Worm (Caenorhabditis elegans) whole organism, L4 larva: ENCODE results near the gene clc-22.

Source experiments
- Y5F2A.4 ChIP-seq: fragments of 200-800 bp; sonication (Bioruptor generic); optimal IDR thresholded peaks from 2 replicates; lab custom pipeline; 2018; ENCODE audit warnings: mild to moderate bottlenecking, missing genetic modification characterization, missing compliant biosample characterization
- ces-1 ChIP-seq: fragments of 150-350 bp; sonication (generic microtip); optimal IDR thresholded peaks from 4 replicates; lab custom pipeline; 2014; ENCODE audit warnings: missing biosample characterization, missing genetic modification reagents, missing genetic modification characterization
- lin-39 ChIP-seq: fragments of 150-350 bp; optimal IDR thresholded peaks from 2 replicates; lab custom pipeline; 2014; ENCODE audit warnings: missing biosample characterization, missing genetic modification reagents, missing genetic modification characterization
- nhr-11 ChIP-seq: fragments of 150-350 bp; optimal IDR thresholded peaks from 2 replicates; lab custom pipeline; 2014; ENCODE audit warnings: missing biosample characterization, missing genetic modification characterization
- unc-62 ChIP-seq, 3 experiments: fragments of 150-350 bp in 1 of 3; sonication (generic microtip); optimal IDR thresholded peaks in 2 of 3; peaks in 1 of 3; 1 replicate in 1 of 3; 2 replicates in 2 of 3; lab custom pipeline; 2014 to 2017; ENCODE audit warnings: missing biosample characterization in 3 of 3, missing genetic modification characterization in 3 of 3, missing genetic modification reagents in 3 of 3, missing genotype in 1 of 3

DNA sequence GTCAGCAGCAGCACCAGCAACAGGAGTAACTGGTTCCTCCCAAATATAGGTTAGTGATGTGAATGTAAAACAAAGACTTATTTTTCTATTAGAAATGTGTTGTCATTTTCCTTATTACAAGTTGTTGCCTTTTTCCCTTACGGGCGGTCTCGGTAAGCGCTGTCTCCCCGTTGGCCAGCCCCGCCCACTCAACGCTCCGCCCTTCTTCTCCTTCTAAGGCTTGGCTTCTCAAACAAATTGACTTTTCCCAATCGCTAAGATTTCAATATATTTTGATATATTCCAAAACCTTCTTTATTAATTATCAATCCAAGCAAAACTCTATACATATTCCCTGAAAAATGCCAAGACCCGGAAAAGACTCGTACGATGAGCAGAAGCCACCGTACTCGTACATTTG, 13.6 kb downstream of the clc-22 start, which contains the start of gene lin-31:
- TF ChIP-seq unc-62 (GFP tag; optimal IDR thresholded peaks at IDR 0.05 in 1 of 2; lab: Kevin White, UChicago) (no peak), unc-62 (tag; optimal IDR thresholded peaks at IDR 0.05; lab: Kevin White, UChicago) (no peak), Y5F2A.4 (GFP tag; lab: Kevin White, UChicago) (no peak), ces-1 (GFP tag; lab: Kevin White, UChicago) (no peak), nhr-11 (tag; lab: Kevin White, UChicago) (no peak), lin-39 (tag; lab: Kevin White, UChicago) (no peak)
